Fruit fly (Drosophila melanogaster): ENCODE data around the gene Spt3.

DNA sequence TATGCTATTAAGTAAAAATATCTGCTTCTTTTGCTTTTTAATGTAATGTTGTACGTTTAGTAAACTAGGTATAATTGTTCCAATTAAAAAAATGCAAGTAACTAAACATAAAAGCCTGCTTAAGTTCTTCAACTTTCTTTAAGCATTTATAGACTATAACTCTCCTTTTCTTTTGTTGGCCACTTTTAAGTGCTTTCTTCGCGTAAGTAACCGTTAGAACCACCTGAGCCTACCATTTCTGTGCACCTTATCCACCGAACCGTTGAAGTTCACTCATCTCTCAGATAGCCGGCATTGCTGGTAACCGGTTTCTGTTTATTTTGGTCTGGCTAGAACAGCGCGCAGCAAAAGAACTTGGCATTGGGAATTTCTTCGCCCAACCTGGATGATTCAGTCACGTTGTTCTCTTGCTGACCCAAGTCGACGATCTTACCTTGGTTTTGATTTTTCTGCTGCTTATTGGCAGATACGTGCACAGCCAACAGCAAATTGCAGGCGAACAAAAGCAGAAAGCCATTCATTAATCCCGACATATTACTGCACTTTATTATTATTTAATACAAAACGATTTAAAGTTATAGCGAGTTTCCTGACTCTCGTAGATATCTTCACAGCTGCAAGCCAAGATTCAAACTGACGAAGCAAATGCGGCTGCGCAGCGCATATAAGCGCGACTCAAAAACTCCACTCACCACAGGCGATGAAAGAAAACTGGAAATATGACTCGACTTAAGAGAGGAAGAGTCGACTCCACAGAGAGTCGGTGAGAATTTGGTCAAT, 40.2 kb upstream of the Spt3 start, which contains the start of gene CG10005:
- TF ChIP-seq CTCF (optimal IDR thresholded peaks at IDR 0.05) (no peak), CG8478 (optimal IDR thresholded peaks at IDR 0.05) (no peak)
